Fruit fly (Drosophila melanogaster) whole organism, embryonic: ENCODE data around the gene Drsl4.
A peak's percentile ranks its signal among the peaks of the same experiment; 100 is the strongest.

ENCODE experiments used
- Adf1 ChIP-seq: fragments of 200-800 bp; sonication (Bioruptor generic); IDR thresholded peaks from 2 replicates; pipeline ENCODE4 v1.3.6; 2022; ENCODE audit warnings: missing biosample characterization, missing genetic modification characterization
- Awh ChIP-seq: fragments of 200-800 bp; sonication (Bioruptor generic); IDR thresholded peaks from 2 replicates; pipeline ENCODE4, ENCODE4 v1.3.6; 2022; ENCODE audit warnings: missing biosample characterization, missing genetic modification characterization
- Bgb ChIP-seq: fragments of 200-800 bp; sonication (Bioruptor generic); IDR thresholded peaks from 2 replicates; pipeline ENCODE4 v1.3.6; 2022; ENCODE audit warnings: missing biosample characterization, missing genetic modification characterization; ENCODE audit not compliant: partially characterized antibody
- C15 ChIP-seq: fragments of 200-800 bp; sonication (Bioruptor generic); IDR thresholded peaks from 3 replicates; pipeline ENCODE4 v1.3.6; 2022; ENCODE audit warnings: missing biosample characterization, missing genetic modification characterization
- CG10366 ChIP-seq: fragments of 200-800 bp; sonication (Bioruptor generic); IDR thresholded peaks from 2 replicates; pipeline ENCODE4 v1.3.6; 2022; ENCODE audit warnings: missing biosample characterization, missing genetic modification characterization
- CG11456 ChIP-seq: fragments of 200-800 bp; sonication (Bioruptor generic); IDR thresholded peaks from 3 replicates; pipeline ENCODE4 v1.3.6; 2022; ENCODE audit warnings: missing biosample characterization, missing genetic modification characterization
- CG12299 ChIP-seq: fragments of 200-800 bp; sonication (Bioruptor generic); optimal IDR thresholded peaks from 2 replicates; lab custom pipeline; 2018; ENCODE audit warnings: missing biosample characterization, mild to moderate bottlenecking, missing genetic modification characterization
- CG12391 ChIP-seq: fragments of 200-800 bp; sonication (Bioruptor generic); optimal IDR thresholded peaks from 3 replicates; lab custom pipeline; 2018; ENCODE audit warnings: missing biosample characterization, mild to moderate bottlenecking, missing genetic modification characterization, moderate library complexity
- CG17359 ChIP-seq: fragments of 200-800 bp; sonication (Bioruptor generic); optimal IDR thresholded peaks from 3 replicates; lab custom pipeline; 2018; ENCODE audit warnings: missing biosample characterization, mild to moderate bottlenecking, missing genetic modification characterization, moderate library complexity
- CG2678 ChIP-seq: fragments of 200-800 bp; sonication (Bioruptor generic); optimal IDR thresholded peaks from 3 replicates; lab custom pipeline; 2019; ENCODE audit warnings: missing biosample characterization, mild to moderate bottlenecking, missing genetic modification characterization, moderate library complexity
- CG31441 ChIP-seq: fragments of 200-800 bp; sonication (Bioruptor generic); IDR thresholded peaks from 2 replicates; pipeline ENCODE4 v1.3.6; 2022; ENCODE audit warnings: missing biosample characterization, missing genetic modification characterization
- CG3726 ChIP-seq: fragments of 200-800 bp; sonication (Bioruptor generic); IDR thresholded peaks from 3 replicates; pipeline ENCODE4, ENCODE4 v1.3.6; 2022; ENCODE audit warnings: missing biosample characterization, missing genetic modification characterization
- CG4360 ChIP-seq: fragments of 200-800 bp; sonication (Bioruptor generic); IDR thresholded peaks from 2 replicates; pipeline ENCODE4 v1.3.6; 2022; ENCODE audit warnings: missing biosample characterization, missing genetic modification characterization
- CG4820 ChIP-seq: fragments of 200-800 bp; sonication (Bioruptor generic); optimal IDR thresholded peaks from 3 replicates; lab custom pipeline; 2016; ENCODE audit warnings: missing biosample characterization, missing genetic modification characterization
- CG5180 ChIP-seq: fragments of 200-800 bp; sonication (Bioruptor generic); optimal IDR thresholded peaks from 3 replicates; lab custom pipeline; 2017; ENCODE audit warnings: missing biosample characterization, missing genetic modification characterization, mild to moderate bottlenecking, moderate library complexity, missing genetic modification reagents
- CG5245 ChIP-seq: fragments of 200-800 bp; sonication (Bioruptor generic); optimal IDR thresholded peaks from 3 replicates; lab custom pipeline; 2016; ENCODE audit warnings: missing biosample characterization, missing genetic modification characterization
- CG8388 ChIP-seq: fragments of 200-800 bp; sonication (Bioruptor generic); optimal IDR thresholded peaks from 2 replicates; lab custom pipeline; 2019; ENCODE audit warnings: missing biosample characterization, mild to moderate bottlenecking, missing genetic modification characterization, moderate library complexity
- CTCF ChIP-seq: fragments of 200-800 bp; sonication (Bioruptor generic); optimal IDR thresholded peaks from 2 replicates; lab custom pipeline; 2017; ENCODE audit warnings: missing biosample characterization, mild to moderate bottlenecking, missing genetic modification characterization, moderate library complexity
- Dp ChIP-seq: fragments of 200-800 bp; sonication (Bioruptor generic); optimal IDR thresholded peaks from 2 replicates; lab custom pipeline; 2018; ENCODE audit warnings: missing biosample characterization, mild to moderate bottlenecking, missing genetic modification characterization, moderate library complexity
- H2.0 ChIP-seq: fragments of 200-800 bp; sonication (Bioruptor generic); IDR thresholded peaks from 2 replicates; pipeline ENCODE4 v1.3.6; 2022; ENCODE audit warnings: missing biosample characterization, missing genetic modification characterization
- HmgZ ChIP-seq: fragments of 200-800 bp; sonication (Bioruptor generic); optimal IDR thresholded peaks from 2 replicates; lab custom pipeline; 2018; ENCODE audit warnings: missing biosample characterization, mild to moderate bottlenecking, missing genetic modification characterization
- Hmr ChIP-seq: fragments of 200-800 bp; sonication (Bioruptor generic); optimal IDR thresholded peaks from 3 replicates; lab custom pipeline; 2017; ENCODE audit warnings: mild to moderate bottlenecking, missing biosample characterization, missing genetic modification reagents, missing genetic modification characterization
- Hr51 ChIP-seq, 2 experiments: fragments of 200-800 bp; sonication (Bioruptor generic); optimal IDR thresholded peaks; 2 replicates in 1 of 2; 3 replicates in 1 of 2; lab custom pipeline; 2016 to 2018; ENCODE audit warnings: missing biosample characterization in 2 of 2, missing genetic modification characterization in 2 of 2, mild to moderate bottlenecking in 1 of 2, moderate library complexity in 1 of 2
- MBD-R2 ChIP-seq: fragments of 200-800 bp; sonication (Bioruptor generic); IDR thresholded peaks from 2 replicates; pipeline ENCODE4 v1.3.6; 2022; ENCODE audit warnings: missing biosample characterization, missing genetic modification characterization
- Med ChIP-seq: fragments of 200-800 bp; sonication (Bioruptor generic); peaks from one replicate; lab custom pipeline; 2016; ENCODE audit warnings: missing biosample characterization, missing genetic modification characterization, mild to moderate bottlenecking, inconsistent platforms, moderate library complexity
- Meics ChIP-seq: fragments of 200-800 bp; sonication (Bioruptor generic); optimal IDR thresholded peaks from 2 replicates; lab custom pipeline; 2017; ENCODE audit warnings: missing biosample characterization, mild to moderate bottlenecking, missing genetic modification characterization
- NFAT ChIP-seq: fragments of 200-800 bp; sonication (Bioruptor generic); IDR thresholded peaks from 2 replicates; pipeline ENCODE4 v1.3.6; 2022; ENCODE audit warnings: missing biosample characterization, missing genetic modification characterization
- Oaz ChIP-seq: fragments of 200-800 bp; sonication (Bioruptor generic); IDR thresholded peaks from 2 replicates; pipeline ENCODE4 v1.3.6; 2022; ENCODE audit warnings: missing biosample characterization, missing genetic modification characterization
- Pdp1 ChIP-seq, 2 experiments: fragments of 200-800 bp; sonication (Bioruptor generic); optimal IDR thresholded peaks; 3 replicates each; lab custom pipeline; 2016; ENCODE audit warnings: missing biosample characterization in 2 of 2, missing genetic modification characterization in 2 of 2, mild to moderate bottlenecking in 1 of 2, moderate library complexity in 1 of 2
- Ptx1 ChIP-seq: fragments of 200-800 bp; sonication (Bioruptor generic); IDR thresholded peaks from 2 replicates; pipeline ENCODE4 v1.3.6; 2022; ENCODE audit warnings: missing biosample characterization, missing genetic modification characterization
- Rfx ChIP-seq: fragments of 200-800 bp; sonication (Bioruptor generic); IDR thresholded peaks from 2 replicates; pipeline ENCODE4 v1.3.6; 2022; ENCODE audit warnings: missing biosample characterization, missing genetic modification characterization
- Rx ChIP-seq: fragments of 200-800 bp; sonication (Bioruptor generic); IDR thresholded peaks from 2 replicates; pipeline ENCODE4 v1.3.6; 2022; ENCODE audit warnings: missing biosample characterization, missing genetic modification characterization
- Six4 ChIP-seq: fragments of 200-800 bp; sonication (Bioruptor generic); optimal IDR thresholded peaks from 2 replicates; lab custom pipeline; 2016; ENCODE audit warnings: missing biosample characterization, missing genetic modification characterization
- amos ChIP-seq: fragments of 200-800 bp; sonication (Bioruptor generic); IDR thresholded peaks from 2 replicates; pipeline ENCODE4 v1.3.6; 2022; ENCODE audit warnings: missing biosample characterization, missing genetic modification characterization; ENCODE audit not compliant: partially characterized antibody
- ash1 ChIP-seq: fragments of 200-800 bp; sonication (Bioruptor generic); optimal IDR thresholded peaks from 2 replicates; lab custom pipeline; 2018; ENCODE audit warnings: missing biosample characterization, mild to moderate bottlenecking, missing genetic modification characterization
- bcd ChIP-seq: fragments of 200-800 bp; sonication (Bioruptor generic); optimal IDR thresholded peaks from 2 replicates; lab custom pipeline; 2017; ENCODE audit warnings: missing biosample characterization, mild to moderate bottlenecking, missing genetic modification characterization
- ind ChIP-seq: fragments of 200-800 bp; sonication (Bioruptor generic); optimal IDR thresholded peaks from 3 replicates; lab custom pipeline; 2016; ENCODE audit warnings: missing biosample characterization, missing genetic modification characterization
- ken ChIP-seq: fragments of 200-800 bp; sonication (Bioruptor generic); IDR thresholded peaks from 3 replicates; pipeline ENCODE4 v1.3.6; 2022; ENCODE audit warnings: missing biosample characterization, missing genetic modification characterization
- klu ChIP-seq: fragments of 200-800 bp; sonication (Bioruptor generic); IDR thresholded peaks from 2 replicates; pipeline ENCODE4 v1.3.6; 2022; ENCODE audit warnings: missing biosample characterization, missing genetic modification characterization
- nau ChIP-seq: fragments of 200-800 bp; sonication (Bioruptor generic); optimal IDR thresholded peaks from 3 replicates; lab custom pipeline; 2017; ENCODE audit warnings: missing biosample characterization, mild to moderate bottlenecking, missing genetic modification characterization, missing genetic modification reagents
- oc ChIP-seq: fragments of 200-800 bp; sonication (Bioruptor generic); optimal IDR thresholded peaks from 2 replicates; lab custom pipeline; 2018; ENCODE audit warnings: missing biosample characterization, mild to moderate bottlenecking, missing genetic modification characterization, moderate library complexity
- p53 ChIP-seq: fragments of 200-800 bp; sonication (Bioruptor generic); optimal IDR thresholded peaks from 2 replicates; lab custom pipeline; 2016; ENCODE audit warnings: missing biosample characterization, missing genetic modification characterization
- pan ChIP-seq, 4 experiments: fragments of >200 bp in 3 of 4; fragments of 200-800 bp in 1 of 4; sonication (Bioruptor generic) in 1 of 4; optimal IDR thresholded peaks in 3 of 4; IDR thresholded peaks in 1 of 4; 2 replicates each; pipeline versions ENCODE4 v1.3.6 to Lab custom; 2017 to 2022; ENCODE audit warnings: missing biosample characterization in 2 of 4, missing genetic modification characterization in 2 of 4, mixed read lengths in 1 of 4
- pfk ChIP-seq: fragments of 200-800 bp; sonication (Bioruptor generic); optimal IDR thresholded peaks from 2 replicates; lab custom pipeline; 2018; ENCODE audit warnings: missing biosample characterization, mild to moderate bottlenecking, missing genetic modification characterization, moderate library complexity
- sisA ChIP-seq: fragments of 200-800 bp; sonication (Bioruptor generic); IDR thresholded peaks from 2 replicates; pipeline ENCODE4 v1.3.6; 2022; ENCODE audit warnings: missing biosample characterization, missing genetic modification characterization
- sqz ChIP-seq: fragments of 200-800 bp; sonication (Bioruptor generic); optimal IDR thresholded peaks from 3 replicates; lab custom pipeline; 2018; ENCODE audit warnings: missing biosample characterization, mild to moderate bottlenecking, missing genetic modification characterization
- tgo ChIP-seq: fragments of 200-800 bp; sonication (Bioruptor generic); IDR thresholded peaks from 3 replicates; pipeline ENCODE4 v1.3.6; 2022; ENCODE audit warnings: missing biosample characterization, missing genetic modification characterization
- usp ChIP-seq: fragments of >200 bp; optimal IDR thresholded peaks from 2 replicates; lab custom pipeline; 2017; ENCODE audit warnings: missing biosample characterization, missing genetic modification characterization

Drsl4 gene

dm6 chr3L:3288414-3288813 is 27.0 kb upstream of the Drsl4 start (continued):
- peak; percentile 55 for TF ChIP-seq CG17359
- TF ChIP-seq sisA (GFP tag; lab: Robert Waterston, UW), result peak; percentile 56
- TF ChIP-seq CG31441 (GFP tag; lab: Robert Waterston, UW), result 0 out of 2 replicates have a peak, but pooled peaks have one; percentile 9
- TF ChIP-seq NFAT (GFP tag; lab: Robert Waterston, UW), result peak; percentile 84
- TF ChIP-seq CG12299 (tag; lab: Kevin White, UChicago), result no peak
- TF ChIP-seq CTCF, result peak; percentile 98
- TF ChIP-seq Dp (GFP tag; lab: Kevin White, UChicago), result peak; percentile 26
- no peak for TF ChIP-seq Rx (GFP tag; lab: Robert Waterston, UW)
- peak; percentile 48 for TF ChIP-seq CG10366 (GFP tag; lab: Robert Waterston, UW)
- peak; percentile 36; the same call in 1 of the 3 replicates for TF ChIP-seq tgo (GFP tag; lab: Robert Waterston, UW)
- TF ChIP-seq Med (GFP tag; lab: Kevin White, UChicago), result peak; percentile 16
- TF ChIP-seq CG11456 (GFP tag; lab: Robert Waterston, UW), result peak; percentile 93
- no peak for TF ChIP-seq Pdp1 (GFP tag; optimal IDR thresholded peaks at IDR 0.05; lab: Kevin White, UChicago)
- no peak for TF ChIP-seq bcd (GFP tag; lab: Kevin White, UChicago)
- peak; percentile 34 for TF ChIP-seq CG4820 (GFP tag; lab: Kevin White, UChicago)
- TF ChIP-seq usp (GFP tag; lab: Kevin White, UChicago), result no peak
- peak; percentile 36; the same call in 1 of the 2 replicates for TF ChIP-seq Oaz (GFP tag; lab: Robert Waterston, UW)
- 0 out of 3 replicates have a peak, but pooled peaks have one; percentile 43 for TF ChIP-seq CG3726 (GFP tag; lab: Robert Waterston, UW)
- peak; percentile 29 for TF ChIP-seq ind (GFP tag; lab: Kevin White, UChicago)
- TF ChIP-seq CG4360, result peak; percentile 24; the same call in 1 of the 2 replicates
- TF ChIP-seq Bgb, result 0 out of 2 replicates have a peak, but pooled peaks have one; percentile 33
- TF ChIP-seq C15 (GFP tag; lab: Robert Waterston, UW), result no peak

dm6 chr3L:3291159-3291558 is 24.3 kb upstream of the Drsl4 start, which contains the start of gene CG12009:
Gene CG12009, plus strand, starts transcription at chr3L:3291459.
- no peak for TF ChIP-seq sqz (GFP tag; lab: Kevin White, UChicago)
- TF ChIP-seq CG5180 (GFP tag; lab: Kevin White, UChicago), result no peak
- no peak for TF ChIP-seq CG12391 (tag; lab: Kevin White, UChicago)
- no peak for TF ChIP-seq klu (GFP tag; lab: Robert Waterston, UW)
- no peak for TF ChIP-seq ash1 (GFP tag; lab: Kevin White, UChicago)
- no peak for TF ChIP-seq Rx (GFP tag; lab: Robert Waterston, UW)

dm6 chr3L:3300345-3300744 is 15.1 kb upstream of the Drsl4 start:
- TF ChIP-seq H2.0, result peak; percentile 71
- peak; percentile 47 for TF ChIP-seq CG5245 (GFP tag; lab: Kevin White, UChicago)
- peak; percentile 8 for TF ChIP-seq HmgZ (tag; lab: Kevin White, UChicago)
- no peak for TF ChIP-seq amos (GFP tag; lab: Robert Waterston, UW)
- TF ChIP-seq pfk (GFP tag; lab: Kevin White, UChicago), result no peak
- TF ChIP-seq Meics (GFP tag; lab: Kevin White, UChicago), result no peak
- no peak for TF ChIP-seq ash1 (GFP tag; lab: Kevin White, UChicago)
- peak; percentile 77 for TF ChIP-seq CG2678
- no peak for TF ChIP-seq p53 (GFP tag; lab: Kevin White, UChicago)
- no peak; the same call in 1 of the 2 replicates for TF ChIP-seq MBD-R2 (GFP tag; lab: Robert Waterston, UW)
- peak; percentile 76 for TF ChIP-seq Awh (GFP tag; lab: Robert Waterston, UW)
- peak; percentile 70; the same call in 2 of the 3 replicates for TF ChIP-seq ken (GFP tag; lab: Robert Waterston, UW)
- peak; percentile 38 for TF ChIP-seq Six4 (GFP tag; lab: Kevin White, UChicago)
- peak; percentile 82 for TF ChIP-seq Ptx1 (GFP tag; lab: Robert Waterston, UW)
- peak; percentile 39 for TF ChIP-seq Hmr (GFP tag; lab: Kevin White, UChicago)
- TF ChIP-seq Hr51 (GFP tag; optimal IDR thresholded peaks at IDR 0.05; lab: Kevin White, UChicago), result peak in 1 of 2 experiments; percentile 60
- no peak for TF ChIP-seq nau (GFP tag; lab: Kevin White, UChicago)
- peak; percentile 62 for TF ChIP-seq oc (tag; lab: Kevin White, UChicago)
- no peak for TF ChIP-seq Adf1
- no peak for TF ChIP-seq pan (optimal IDR thresholded peaks at IDR 0.05; lab: Kevin White, UChicago)
- peak in 1 of 2 experiments; percentile 83 for TF ChIP-seq pan (GFP tag; optimal IDR thresholded peaks at IDR 0.05 in 1 of 2, IDR thresholded peaks at IDR 0.05 in 1 of 2)
- peak; percentile 71 for TF ChIP-seq Rfx
- peak; percentile 63 for TF ChIP-seq CG8388 (GFP tag; lab: Kevin White, UChicago)
